Worm (Caenorhabditis elegans): ENCODE data around the gene his-60.

- no peak for TF ChIP-seq nhr-28 (tag; optimal IDR thresholded peaks at IDR 0.05)
- no peak for TF ChIP-seq nhr-11 (tag; optimal IDR thresholded peaks at IDR 0.05)
- no peak for TF ChIP-seq aly-2 (tag; optimal IDR thresholded peaks at IDR 0.05)
- no peak for TF ChIP-seq eor-1 (tag; optimal IDR thresholded peaks at IDR 0.05)
- no peak for TF ChIP-seq unc-62 (GFP tag; optimal IDR thresholded peaks at IDR 0.05)
- no peak for TF ChIP-seq ztf-11 (tag; optimal IDR thresholded peaks at IDR 0.05)
- TF ChIP-seq daf-12 (tag; optimal IDR thresholded peaks at IDR 0.05): no peak
- TF ChIP-seq mdl-1 (tag; optimal IDR thresholded peaks at IDR 0.05): no peak
- no peak for TF ChIP-seq elt-2 (tag; optimal IDR thresholded peaks at IDR 0.05)
- TF ChIP-seq snpc-4 (tag; optimal IDR thresholded peaks at IDR 0.05): no peak
- TF ChIP-seq nhr-12 (tag; optimal IDR thresholded peaks at IDR 0.05): no peak
- TF ChIP-seq ceh-82 (tag; optimal IDR thresholded peaks at IDR 0.05): no peak
- no peak for TF ChIP-seq unc-39 (tag; optimal IDR thresholded peaks at IDR 0.05)
Measured at ce11 chrIV:7477197-7477596, 10.6 kb downstream of the his-60 start, which contains the start of gene pycr-4.

Measured in whole organism, L3 larva.